Fruit fly (Drosophila melanogaster): Measurements from ENCODE around the gene CG6136.

CG6136 gene

dm6 chr3R:15379071-15379470 lies 7.1 kb upstream of the CG6136 start:
- TF ChIP-seq Myc (optimal IDR thresholded peaks at IDR 0.05) = no peak
- no peak for TF ChIP-seq jim (GFP tag; optimal IDR thresholded peaks at IDR 0.05)
- TF ChIP-seq woc (GFP tag; optimal IDR thresholded peaks at IDR 0.05) = no peak
- TF ChIP-seq h (GFP tag; optimal IDR thresholded peaks at IDR 0.05) = no peak
- TF ChIP-seq Abd-B (GFP tag; optimal IDR thresholded peaks at IDR 0.05) = no peak
- no peak for TF ChIP-seq Dfd (GFP tag; optimal IDR thresholded peaks at IDR 0.05)

- TF ChIP-seq Jra (GFP tag; optimal IDR thresholded peaks at IDR 0.05) = no peak
- no peak for TF ChIP-seq Sp1 (GFP tag; optimal IDR thresholded peaks at IDR 0.05)
- TF ChIP-seq Hr83 (GFP tag; optimal IDR thresholded peaks at IDR 0.05; ENCODE audit: poor library complexity, severe bottlenecking) = no peak
- TF ChIP-seq rgr (GFP tag; optimal IDR thresholded peaks at IDR 0.05) = no peak
- no peak for TF ChIP-seq Abd-B (GFP tag; optimal IDR thresholded peaks at IDR 0.05)
- no peak for TF ChIP-seq br (GFP tag; optimal IDR thresholded peaks at IDR 0.05)
- TF ChIP-seq Myc (optimal IDR thresholded peaks at IDR 0.05) = no peak
- TF ChIP-seq Hnf4 (GFP tag; optimal IDR thresholded peaks at IDR 0.05) = no peak
- no peak for TF ChIP-seq psq (GFP tag; optimal IDR thresholded peaks at IDR 0.05)
- no peak for TF ChIP-seq brk (GFP tag; optimal IDR thresholded peaks at IDR 0.05)
- no peak for TF ChIP-seq dsf (GFP tag; optimal IDR thresholded peaks at IDR 0.05; ENCODE audit: borderline replicate concordance)
- TF ChIP-seq GATAd (GFP tag; optimal IDR thresholded peaks at IDR 0.05) = no peak
- no peak for TF ChIP-seq Mio (GFP tag; optimal IDR thresholded peaks at IDR 0.05)
- TF ChIP-seq Dif (GFP tag; optimal IDR thresholded peaks at IDR 0.05; ENCODE audit: partially characterized antibody) = no peak
- no peak for TF ChIP-seq pan (optimal IDR thresholded peaks at IDR 0.05)
- TF ChIP-seq OdsH (GFP tag; optimal IDR thresholded peaks at IDR 0.05) = no peak
- no peak for TF ChIP-seq jim (GFP tag; optimal IDR thresholded peaks at IDR 0.05)
Observed at dm6 chr3R:15375470-15375869, 3.5 kb upstream of the CG6136 start.

DNA sequence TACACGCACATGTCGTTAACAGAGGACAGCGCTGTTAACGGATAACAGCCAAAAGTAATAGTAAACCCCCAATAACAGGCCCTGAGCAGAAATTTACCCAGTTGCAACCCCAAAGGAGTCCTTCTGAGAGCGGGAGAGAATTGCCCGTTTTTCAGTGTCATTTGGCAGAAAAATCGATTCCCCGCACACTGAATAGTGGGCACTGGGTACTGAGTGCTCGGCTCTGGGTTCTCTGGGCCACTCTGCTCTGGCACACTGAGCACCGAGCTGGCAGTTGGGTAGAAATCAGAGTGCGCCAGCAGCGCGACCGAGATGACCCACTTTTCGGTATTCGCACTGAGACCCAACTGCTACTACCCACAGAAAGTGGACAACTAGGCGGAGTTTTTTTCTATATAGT lies 2.4 kb upstream of the CG6136 start, which contains the start of gene Rbp:
Rbp (plus strand) TSS at position 239 of the 400 bp plus-strand sequence.
- no peak for TF ChIP-seq foxo (GFP tag; optimal IDR thresholded peaks at IDR 0.05)
- no peak for TF ChIP-seq usp (GFP tag; optimal IDR thresholded peaks at IDR 0.05)
- no peak for TF ChIP-seq dmrt93B (GFP tag; optimal IDR thresholded peaks at IDR 0.05)
- TF ChIP-seq CG32264 (GFP tag; optimal IDR thresholded peaks at IDR 0.05) = no peak
- TF ChIP-seq ey (GFP tag; optimal IDR thresholded peaks at IDR 0.05) = no peak
- peak; percentile 21 for TF ChIP-seq Dif (GFP tag; optimal IDR thresholded peaks at IDR 0.05; ENCODE audit: partially characterized antibody)
- TF ChIP-seq woc (GFP tag; optimal IDR thresholded peaks at IDR 0.05) = no peak

DNA sequence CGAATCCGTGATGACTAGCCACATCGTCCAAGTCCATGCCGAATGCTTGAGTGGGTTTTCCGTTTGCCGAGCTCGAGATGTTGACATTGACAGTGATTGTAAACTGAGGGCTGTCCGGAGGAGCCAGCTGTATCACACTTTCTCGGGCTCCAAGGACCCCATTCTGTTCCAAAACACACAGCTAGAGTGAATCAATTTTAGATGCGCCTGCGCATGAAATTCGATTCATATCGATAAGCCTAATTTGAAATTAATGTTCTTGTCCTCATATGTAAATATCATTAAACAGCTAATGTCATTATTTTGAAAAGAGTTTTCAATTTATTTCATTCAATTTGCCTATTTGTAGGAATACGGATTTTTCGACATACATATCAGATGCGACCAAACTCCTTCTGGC lies 2.3 kb downstream of the CG6136 start, which contains the start of gene CG14868:
CG14868 (minus strand) TSS at position 204 of the 400 bp plus-strand sequence.
- TF ChIP-seq usp (GFP tag; optimal IDR thresholded peaks at IDR 0.05) (no peak), HLH106 (tag; optimal IDR thresholded peaks at IDR 0.05) (no peak), Abd-B (GFP tag; optimal IDR thresholded peaks at IDR 0.05) (no peak), Jra (GFP tag; optimal IDR thresholded peaks at IDR 0.05) (no peak), brk (GFP tag; optimal IDR thresholded peaks at IDR 0.05) (no peak), jim (GFP tag; optimal IDR thresholded peaks at IDR 0.05) (no peak), rgr (GFP tag; optimal IDR thresholded peaks at IDR 0.05) (no peak), CG32264 (GFP tag; optimal IDR thresholded peaks at IDR 0.05) (no peak), dl (GFP tag; optimal IDR thresholded peaks at IDR 0.05; ENCODE audit: insufficient read depth in 1 of 2, partially characterized antibody in 2 of 2) (no peak), N (GFP tag; optimal IDR thresholded peaks at IDR 0.05) (no peak), ey (GFP tag; optimal IDR thresholded peaks at IDR 0.05) (no peak), sv (GFP tag; optimal IDR thresholded peaks at IDR 0.05) (no peak), Hnf4 (GFP tag; optimal IDR thresholded peaks at IDR 0.05) (no peak), Vsx2 (GFP tag; optimal IDR thresholded peaks at IDR 0.05; ENCODE audit: partially characterized antibody) (no peak), CrebA (GFP tag; optimal IDR thresholded peaks at IDR 0.05; ENCODE audit: borderline replicate concordance) (no peak), br (GFP tag; optimal IDR thresholded peaks at IDR 0.05) (no peak), pan (optimal IDR thresholded peaks at IDR 0.05) (no peak), fru (GFP tag; optimal IDR thresholded peaks at IDR 0.05) (no peak), Myc (optimal IDR thresholded peaks at IDR 0.05) (no peak), h (GFP tag; optimal IDR thresholded peaks at IDR 0.05) (no peak)

dm6 chr3R:15367477-15367876 lies 4.5 kb downstream of the CG6136 start, which contains the start of gene CG34404:
Gene CG34404 (minus strand): TSS chr3R:15367665.
- no peak for TF ChIP-seq tai (GFP tag; optimal IDR thresholded peaks at IDR 0.05)
- TF ChIP-seq rgr (GFP tag; optimal IDR thresholded peaks at IDR 0.05) = peak; percentile 8
- no peak for TF ChIP-seq br (GFP tag; optimal IDR thresholded peaks at IDR 0.05)
- peak in 1 of 2 experiments; percentile 39 for TF ChIP-seq foxo (GFP tag; optimal IDR thresholded peaks at IDR 0.05)
